Fruit fly (Drosophila melanogaster) whole organism, embryonic: ENCODE measurements around the gene unc-119.

Experiments used
- CG10274 ChIP-seq: fragments of 200-800 bp; sonication (Bioruptor generic); optimal IDR thresholded peaks from 3 replicates; lab custom pipeline; 2017; ENCODE audit warnings: missing biosample characterization, mild to moderate bottlenecking, missing genetic modification characterization
- CG10959 ChIP-seq: fragments of 200-800 bp; sonication (Bioruptor generic); IDR thresholded peaks from 2 replicates; pipeline ENCODE4 v1.3.6; 2022; ENCODE audit warnings: missing biosample characterization, missing genetic modification characterization
- CG11085 ChIP-seq: fragments of 200-800 bp; sonication (Bioruptor generic); IDR thresholded peaks from 2 replicates; pipeline ENCODE4 v1.3.6; 2022; ENCODE audit warnings: missing biosample characterization, missing genetic modification characterization
- CG11560 ChIP-seq: fragments of 200-800 bp; sonication (Bioruptor generic); IDR thresholded peaks from 3 replicates; pipeline ENCODE4 v1.3.6; 2022; ENCODE audit warnings: missing biosample characterization, missing genetic modification characterization
- CG13775 ChIP-seq: fragments of 200-800 bp; sonication (Bioruptor generic); optimal IDR thresholded peaks from 3 replicates; lab custom pipeline; 2017; ENCODE audit warnings: missing biosample characterization, mild to moderate bottlenecking, missing genetic modification characterization
- CG14441 ChIP-seq: fragments of 200-800 bp; sonication (Bioruptor generic); IDR thresholded peaks from 2 replicates; pipeline ENCODE4 v1.3.6; 2022; ENCODE audit warnings: missing biosample characterization, missing genetic modification characterization
- CG17361 ChIP-seq: fragments of 200-800 bp; sonication (Bioruptor generic); IDR thresholded peaks from 3 replicates; pipeline ENCODE4 v1.3.6; 2022; ENCODE audit warnings: missing biosample characterization, missing genetic modification characterization
- CG34376 ChIP-seq: fragments of 200-800 bp; sonication (Bioruptor generic); optimal IDR thresholded peaks from 2 replicates; lab custom pipeline; 2018; ENCODE audit warnings: missing biosample characterization, mild to moderate bottlenecking, missing genetic modification characterization
- CG34422 ChIP-seq: fragments of 200-800 bp; sonication (Bioruptor generic); IDR thresholded peaks from 3 replicates; pipeline ENCODE4 v1.3.6; 2022; ENCODE audit warnings: missing biosample characterization, missing genetic modification characterization
- CG8290 ChIP-seq, 3 experiments: fragments of 200-800 bp; sonication (Bioruptor generic); optimal IDR thresholded peaks; 2 replicates each; lab custom pipeline; 2016 to 2019; ENCODE audit warnings: missing biosample characterization in 3 of 3, missing genetic modification characterization in 3 of 3, mild to moderate bottlenecking in 2 of 3, moderate library complexity in 1 of 3
- CG8388 ChIP-seq: fragments of 200-800 bp; sonication (Bioruptor generic); optimal IDR thresholded peaks from 2 replicates; lab custom pipeline; 2019; ENCODE audit warnings: missing biosample characterization, mild to moderate bottlenecking, missing genetic modification characterization, moderate library complexity
- CG8478 ChIP-seq: fragments of >200 bp; optimal IDR thresholded peaks from 2 replicates; lab custom pipeline; 2018
- CG9797 ChIP-seq: fragments of 200-800 bp; sonication (Bioruptor generic); optimal IDR thresholded peaks from 3 replicates; lab custom pipeline; 2018; ENCODE audit warnings: missing biosample characterization, mild to moderate bottlenecking, missing genetic modification characterization
- CG9817 ChIP-seq: fragments of 200-800 bp; sonication (Bioruptor generic); optimal IDR thresholded peaks from 2 replicates; lab custom pipeline; 2018; ENCODE audit warnings: missing biosample characterization, mild to moderate bottlenecking, missing genetic modification characterization, moderate library complexity
- Dip3 ChIP-seq: fragments of 200-800 bp; sonication (Bioruptor generic); optimal IDR thresholded peaks from 3 replicates; lab custom pipeline; 2016; ENCODE audit warnings: missing biosample characterization, missing genetic modification characterization
- Doc2 ChIP-seq: fragments of 200-800 bp; sonication (Bioruptor generic); IDR thresholded peaks from 2 replicates; pipeline ENCODE4 v1.3.6; 2022; ENCODE audit warnings: missing biosample characterization, missing genetic modification characterization
- HLH3B ChIP-seq: fragments of 200-800 bp; sonication (Bioruptor generic); IDR thresholded peaks from 2 replicates; pipeline ENCODE4 v1.3.6; 2022; ENCODE audit warnings: missing biosample characterization, missing genetic modification characterization
- HLH54F ChIP-seq: fragments of 200-800 bp; sonication (Bioruptor generic); optimal IDR thresholded peaks from 3 replicates; lab custom pipeline; 2016; ENCODE audit warnings: missing biosample characterization, missing genetic modification characterization
- Lim3 ChIP-seq: fragments of 200-800 bp; sonication (Bioruptor generic); IDR thresholded peaks from 2 replicates; pipeline ENCODE4 v1.3.6; 2022; ENCODE audit warnings: missing biosample characterization, missing genetic modification characterization
- Mrtf ChIP-seq: fragments of 200-800 bp; sonication (Bioruptor generic); IDR thresholded peaks from 3 replicates; pipeline ENCODE4 v1.3.6; 2022; ENCODE audit warnings: missing biosample characterization, missing genetic modification characterization
- NC2β ChIP-seq: fragments of 200-800 bp; sonication (Bioruptor generic); optimal IDR thresholded peaks from 2 replicates; lab custom pipeline; 2016; ENCODE audit warnings: missing biosample characterization, missing genetic modification characterization
- Sin3A ChIP-seq: fragments of >200 bp; optimal IDR thresholded peaks from 2 replicates; lab custom pipeline; 2018
- Sry-β ChIP-seq: fragments of 200-800 bp; sonication (Bioruptor generic); optimal IDR thresholded peaks from 2 replicates; lab custom pipeline; 2018; ENCODE audit warnings: missing biosample characterization, mild to moderate bottlenecking, missing genetic modification characterization, moderate library complexity
- Sry-δ ChIP-seq: fragments of 200-800 bp; sonication (Bioruptor generic); optimal IDR thresholded peaks from 2 replicates; lab custom pipeline; 2016; ENCODE audit warnings: missing biosample characterization, missing genetic modification characterization
- TFAM ChIP-seq: fragments of 200-800 bp; sonication (Bioruptor generic); optimal IDR thresholded peaks from 2 replicates; lab custom pipeline; 2017; ENCODE audit warnings: missing biosample characterization, missing genetic modification characterization, inconsistent platforms
- Tbp ChIP-seq: fragments of >200 bp; optimal IDR thresholded peaks from 2 replicates; lab custom pipeline; 2018; ENCODE audit warnings: missing biosample characterization, missing genetic modification characterization
- ac ChIP-seq: fragments of 200-800 bp; sonication (Bioruptor generic); optimal IDR thresholded peaks from 3 replicates; lab custom pipeline; 2017; ENCODE audit warnings: missing biosample characterization, mild to moderate bottlenecking, missing genetic modification characterization
- ase ChIP-seq: fragments of 200-800 bp; sonication (Bioruptor generic); IDR thresholded peaks from 3 replicates; pipeline ENCODE4 v1.3.6; 2022; ENCODE audit warnings: missing biosample characterization, missing genetic modification characterization
- bab2 ChIP-seq: fragments of 200-800 bp; sonication (Bioruptor generic); optimal IDR thresholded peaks from 2 replicates; lab custom pipeline; 2016; ENCODE audit warnings: missing biosample characterization, missing genetic modification characterization
- dmrt11E ChIP-seq: fragments of 200-800 bp; sonication (Bioruptor generic); optimal IDR thresholded peaks from 3 replicates; lab custom pipeline; 2018; ENCODE audit warnings: missing biosample characterization, mild to moderate bottlenecking, missing genetic modification characterization, moderate library complexity
- emc ChIP-seq: fragments of 200-800 bp; sonication (Bioruptor generic); optimal IDR thresholded peaks from 2 replicates; lab custom pipeline; 2016; ENCODE audit warnings: missing biosample characterization, missing genetic modification characterization
- esg ChIP-seq: fragments of 200-800 bp; sonication (Bioruptor generic); conservative IDR thresholded peaks from 2 replicates; pipeline ENCODE4 v1.3.6; 2022; ENCODE audit warnings: missing biosample characterization, missing genetic modification characterization
- ewg ChIP-seq: fragments of 200-800 bp; sonication (Bioruptor generic); optimal IDR thresholded peaks from 3 replicates; lab custom pipeline; 2017; ENCODE audit warnings: mild to moderate bottlenecking, missing biosample characterization, missing genetic modification reagents, missing genetic modification characterization
- gfzf ChIP-seq: fragments of 200-800 bp; sonication (Bioruptor generic); optimal IDR thresholded peaks from 2 replicates; lab custom pipeline; 2016; ENCODE audit warnings: missing biosample characterization, mild to moderate bottlenecking, missing genetic modification characterization, moderate library complexity
- ham ChIP-seq: fragments of 200-800 bp; sonication (Bioruptor generic); IDR thresholded peaks from 2 replicates; pipeline ENCODE4 v1.3.6; 2022; ENCODE audit warnings: missing biosample characterization, missing genetic modification characterization
- jing ChIP-seq: fragments of 200-800 bp; sonication (Bioruptor generic); optimal IDR thresholded peaks from 2 replicates; lab custom pipeline; 2018; ENCODE audit warnings: missing biosample characterization, mild to moderate bottlenecking, missing genetic modification characterization
- lab ChIP-seq: fragments of 200-800 bp; sonication (Bioruptor generic); optimal IDR thresholded peaks from 3 replicates; lab custom pipeline; 2017; ENCODE audit warnings: missing biosample characterization, missing genetic modification characterization, mild to moderate bottlenecking, moderate library complexity, missing genetic modification reagents
- lbe ChIP-seq: fragments of 200-800 bp; sonication (Bioruptor generic); optimal IDR thresholded peaks from 2 replicates; lab custom pipeline; 2016; ENCODE audit warnings: missing biosample characterization, mild to moderate bottlenecking, missing genetic modification characterization
- lov ChIP-seq, 2 experiments: fragments of 200-800 bp in 1 of 2; fragments of >200 bp in 1 of 2; sonication (Bioruptor generic) in 1 of 2; IDR thresholded peaks in 1 of 2; optimal IDR thresholded peaks in 1 of 2; 2 replicates in 1 of 2; 3 replicates in 1 of 2; pipeline versions ENCODE4 v1.3.6 to Lab custom; 2017 to 2022; ENCODE audit warnings: missing biosample characterization in 1 of 2, missing genetic modification characterization in 1 of 2
- maf-S ChIP-seq: fragments of 200-800 bp; sonication (Bioruptor generic); optimal IDR thresholded peaks from 2 replicates; lab custom pipeline; 2016; ENCODE audit warnings: missing biosample characterization, missing genetic modification characterization
- mld ChIP-seq: fragments of 200-800 bp; sonication (Bioruptor generic); IDR thresholded peaks from 3 replicates; pipeline ENCODE4 v1.3.6; 2022; ENCODE audit warnings: missing biosample characterization, missing genetic modification characterization; ENCODE audit not compliant: partially characterized antibody
- nerfin-1 ChIP-seq: fragments of 200-800 bp; sonication (Bioruptor generic); optimal IDR thresholded peaks from 3 replicates; lab custom pipeline; 2019; ENCODE audit warnings: missing biosample characterization, mild to moderate bottlenecking, missing genetic modification characterization, moderate library complexity
- p53 ChIP-seq: fragments of 200-800 bp; sonication (Bioruptor generic); optimal IDR thresholded peaks from 2 replicates; lab custom pipeline; 2016; ENCODE audit warnings: missing biosample characterization, missing genetic modification characterization
- pita ChIP-seq: fragments of 200-800 bp; sonication (Bioruptor generic); optimal IDR thresholded peaks from 2 replicates; lab custom pipeline; 2017; ENCODE audit warnings: missing biosample characterization, mild to moderate bottlenecking, missing genetic modification characterization
- schlank ChIP-seq: fragments of 200-800 bp; sonication (Bioruptor generic); optimal IDR thresholded peaks from 2 replicates; lab custom pipeline; 2018; ENCODE audit warnings: missing biosample characterization, mild to moderate bottlenecking, missing genetic modification characterization
- shn ChIP-seq: fragments of 200-800 bp; sonication (Bioruptor generic); optimal IDR thresholded peaks from 3 replicates; lab custom pipeline; 2016; ENCODE audit warnings: missing biosample characterization, missing genetic modification characterization
- slp2 ChIP-seq: fragments of 200-800 bp; sonication (Bioruptor generic); optimal IDR thresholded peaks from 2 replicates; lab custom pipeline; 2016; ENCODE audit warnings: missing biosample characterization, missing genetic modification characterization
- sob ChIP-seq: fragments of 200-800 bp; sonication (Bioruptor generic); IDR thresholded peaks from 2 replicates; pipeline ENCODE4 v1.3.6; 2022; ENCODE audit warnings: missing biosample characterization, missing genetic modification characterization
- ttk ChIP-seq: fragments of 200-800 bp; sonication (Bioruptor generic); IDR thresholded peaks from 2 replicates; pipeline ENCODE4 v2.1.2; 2022; ENCODE audit warnings: missing biosample characterization, missing genetic modification characterization

unc-119 gene

dm6 chrX:7293133-7293873 is 2.2 kb upstream of the unc-119 start (continued):
- peak; percentile 83 for TF ChIP-seq shn (GFP tag; lab: Kevin White, UChicago)
- TF ChIP-seq Sry-β: peak; percentile 42
- TF ChIP-seq Sry-δ (GFP tag; lab: Kevin White, UChicago): peak; percentile 40
- peak; percentile 89 for TF ChIP-seq HLH3B
- no peak for TF ChIP-seq lov (optimal IDR thresholded peaks at IDR 0.05; lab: Kevin White, UChicago)
- TF ChIP-seq lov (GFP tag; IDR thresholded peaks at IDR 0.05; lab: Robert Waterston, UW): peak; percentile 91
- TF ChIP-seq p53 (GFP tag; lab: Kevin White, UChicago): peak; percentile 37
- peak; percentile 86 for TF ChIP-seq NC2β (GFP tag; lab: Kevin White, UChicago)
- TF ChIP-seq TFAM (GFP tag; lab: Kevin White, UChicago): peak; percentile 58
- peak; percentile 92 for TF ChIP-seq dmrt11E (tag; lab: Kevin White, UChicago)
- peak; percentile 86 for TF ChIP-seq CG17361 (GFP tag; lab: Robert Waterston, UW)
- no peak for TF ChIP-seq pita (GFP tag; lab: Kevin White, UChicago)
- peak; percentile 86 for TF ChIP-seq ttk (GFP tag; lab: Robert Waterston, UW)
- TF ChIP-seq ewg (GFP tag; lab: Kevin White, UChicago): peak; percentile 75
- TF ChIP-seq nerfin-1 (tag; lab: Kevin White, UChicago): peak; percentile 74
- peak; percentile 59 for TF ChIP-seq CG8290 (GFP tag; optimal IDR thresholded peaks at IDR 0.05; lab: Kevin White, UChicago)
- peak; percentile 20 to 76 for TF ChIP-seq CG8290 (tag; optimal IDR thresholded peaks at IDR 0.05; lab: Kevin White, UChicago)
- no peak for TF ChIP-seq Dip3 (GFP tag; lab: Kevin White, UChicago)
- TF ChIP-seq bab2 (GFP tag; lab: Kevin White, UChicago): peak; percentile 74
- TF ChIP-seq HLH54F (GFP tag; lab: Kevin White, UChicago): peak; percentile 36
- TF ChIP-seq CG8478 (lab: Kevin White, UChicago): peak; percentile 6
- TF ChIP-seq Lim3 (GFP tag; lab: Robert Waterston, UW): peak; percentile 54
- no peak for TF ChIP-seq Tbp
- peak; percentile 56 for TF ChIP-seq lab (GFP tag; lab: Kevin White, UChicago)
- 0 out of 2 replicates have a peak, but pooled peaks have one; percentile 36 for TF ChIP-seq ham (GFP tag; lab: Robert Waterston, UW)
- TF ChIP-seq Doc2 (GFP tag; lab: Robert Waterston, UW): no peak
- TF ChIP-seq CG11085 (GFP tag; lab: Robert Waterston, UW): no peak
- peak; percentile 74 for TF ChIP-seq sob (GFP tag; lab: Robert Waterston, UW)
- TF ChIP-seq ac (GFP tag; lab: Kevin White, UChicago): peak; percentile 73
- TF ChIP-seq CG34422 (GFP tag; lab: Robert Waterston, UW): peak; percentile 82
- TF ChIP-seq maf-S (GFP tag; lab: Kevin White, UChicago): peak; percentile 60
- peak; percentile 60 for TF ChIP-seq CG10274
- peak; percentile 78 for TF ChIP-seq ase (GFP tag; lab: Robert Waterston, UW)
- TF ChIP-seq CG9797: no peak
- no peak for TF ChIP-seq CG34376 (GFP tag; lab: Kevin White, UChicago)
- peak; percentile 77 for TF ChIP-seq slp2 (GFP tag; lab: Kevin White, UChicago)
- TF ChIP-seq CG10959: peak; percentile 85
- peak; percentile 84 for TF ChIP-seq Mrtf
- TF ChIP-seq schlank (tag; lab: Kevin White, UChicago): no peak
- 0 out of 3 replicates have a peak, but pooled peaks have one; percentile 19 for TF ChIP-seq mld (GFP tag; lab: Robert Waterston, UW)
- TF ChIP-seq gfzf (GFP tag; lab: Kevin White, UChicago): no peak
- TF ChIP-seq CG14441 (GFP tag; lab: Robert Waterston, UW): peak; percentile 72
- TF ChIP-seq lbe (GFP tag; lab: Kevin White, UChicago): peak; percentile 69
- TF ChIP-seq CG13775 (GFP tag; lab: Kevin White, UChicago): peak; percentile 59
- peak; percentile 57 for TF ChIP-seq emc (GFP tag; lab: Kevin White, UChicago)
- TF ChIP-seq Sin3A (lab: Kevin White, UChicago): no peak
- TF ChIP-seq jing (GFP tag; lab: Kevin White, UChicago): peak; percentile 89
- peak; percentile 69 for TF ChIP-seq CG9817 (tag; lab: Kevin White, UChicago)
- TF ChIP-seq esg (GFP tag; lab: Robert Waterston, UW): peak; percentile 80
- peak; percentile 5; the same call in 1 of the 3 replicates for TF ChIP-seq CG11560 (tag; lab: Robert Waterston, UW)
- peak; percentile 81 for TF ChIP-seq CG8388 (GFP tag; lab: Kevin White, UChicago)
